Fruit fly (Drosophila melanogaster) Kc167 (cell line): ENCODE results near the gene CG1024.

Experiments used
- h ChIP-seq: fragments of >200 bp; optimal IDR thresholded peaks from 3 replicates; lab custom pipeline; 2018; ENCODE audit warnings: missing external identifiers
- psq ChIP-seq: fragments of >200 bp; optimal IDR thresholded peaks from 2 replicates; lab custom pipeline; 2017; ENCODE audit warnings: missing external identifiers
- ttk ChIP-seq: sonication (Bioruptor generic); optimal IDR thresholded peaks from 2 replicates; lab custom pipeline; 2017; ENCODE audit warnings: missing external identifiers

DNA sequence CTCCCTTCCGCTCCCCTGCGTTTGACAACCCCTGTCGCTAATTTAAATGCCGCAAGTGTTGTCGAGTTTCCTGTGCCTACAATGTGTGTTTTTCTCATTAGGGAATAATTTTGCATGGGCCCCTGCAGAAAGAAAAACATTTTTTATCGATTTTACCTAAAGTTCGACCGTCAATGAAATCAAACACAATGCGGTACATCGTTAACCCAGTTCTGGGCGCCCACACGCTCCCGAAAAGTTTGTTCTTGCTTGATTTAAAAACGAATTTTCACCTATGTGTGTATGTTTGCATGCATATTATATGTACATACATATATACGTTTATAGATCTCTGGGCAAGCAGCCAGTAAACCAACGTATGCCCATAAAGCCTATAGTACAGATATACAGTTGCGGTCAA, 27.7 kb downstream of the CG1024 start:
- TF ChIP-seq psq (no peak), ttk (lab: Kevin White, UChicago) (no peak), h (no peak)
